Worm (Caenorhabditis elegans): ENCODE measurements around the gene B0024.3.

The B0024.3 gene

ce11 chrV:10319434-10319833 is 32.1 kb downstream of the B0024.3 start, which contains the start of gene B0024.11:
Gene B0024.11 (minus strand): TSS chrV:10319534.
- TF ChIP-seq scrt-1 (GFP tag; IDR thresholded peaks at IDR 0.05) (no peak), F13C5.2 (tag; optimal IDR thresholded peaks at IDR 0.05) (no peak), pes-1 (GFP tag; IDR thresholded peaks at IDR 0.05) (no peak), ama-1 (optimal IDR thresholded peaks at IDR 0.05) (no peak), hmbx-1 (tag; optimal IDR thresholded peaks at IDR 0.05) (no peak), tbx-37 (GFP tag; conservative IDR thresholded peaks at IDR 0.05) (no peak), tra-4 (tag; optimal IDR thresholded peaks at IDR 0.05) (no peak), sea-1 (GFP tag; conservative IDR thresholded peaks at IDR 0.05) (no peak), hmg-4 (GFP tag; optimal IDR thresholded peaks at IDR 0.05) (no peak), ceh-36 (tag; optimal IDR thresholded peaks at IDR 0.05) (no peak), hnd-1 (tag; optimal IDR thresholded peaks at IDR 0.05) (no peak)

- TF ChIP-seq ets-7 (tag; optimal IDR thresholded peaks at IDR 0.05) (no peak), B0310.2 (tag; optimal IDR thresholded peaks at IDR 0.05) (no peak), pes-1 (GFP tag; IDR thresholded peaks at IDR 0.05) (no peak), ceh-13 (GFP tag; optimal IDR thresholded peaks at IDR 0.05) (no peak), tbx-37 (GFP tag; conservative IDR thresholded peaks at IDR 0.05) (peak; percentile 41; the same call in 1 of the 2 replicates), flt-1 (GFP tag; IDR thresholded peaks at IDR 0.05) (no peak), F13C5.2 (tag; optimal IDR thresholded peaks at IDR 0.05) (no peak), aly-1 (tag; optimal IDR thresholded peaks at IDR 0.05) (peak; percentile 8)
These were observed 32.9 kb downstream of the B0024.3 start, which contains the start of the genes gna-1 and B0024.13 for ce11 chrV:10320101-10320761. Gene gna-1 (minus strand): TSS chrV:10320151. Gene B0024.13 (plus strand): TSS chrV:10320711.

ce11 chrV:10323537-10323936 is 36.2 kb downstream of the B0024.3 start:
- TF ChIP-seq ama-1 (optimal IDR thresholded peaks at IDR 0.05) = no peak

ce11 chrV:10328080-10328479 is 40.7 kb downstream of the B0024.3 start:
- no peak for TF ChIP-seq sea-1 (GFP tag; conservative IDR thresholded peaks at IDR 0.05)
- no peak for TF ChIP-seq ceh-13 (GFP tag; optimal IDR thresholded peaks at IDR 0.05)
- no peak for TF ChIP-seq tbx-37 (GFP tag; conservative IDR thresholded peaks at IDR 0.05)
- TF ChIP-seq tbx-11 (GFP tag; IDR thresholded peaks at IDR 0.05) = no peak
- TF ChIP-seq B0310.2 (tag; optimal IDR thresholded peaks at IDR 0.05) = no peak
- TF ChIP-seq scrt-1 (GFP tag; IDR thresholded peaks at IDR 0.05) = no peak
- no peak for TF ChIP-seq pes-1 (GFP tag; IDR thresholded peaks at IDR 0.05)
- no peak for TF ChIP-seq hmbx-1 (tag; optimal IDR thresholded peaks at IDR 0.05)
- TF ChIP-seq hnd-1 (tag; optimal IDR thresholded peaks at IDR 0.05) = no peak

- TF ChIP-seq F13C5.2 (tag; optimal IDR thresholded peaks at IDR 0.05) (no peak), B0310.2 (tag; optimal IDR thresholded peaks at IDR 0.05) (no peak), tbx-11 (GFP tag; IDR thresholded peaks at IDR 0.05) (no peak), pes-1 (GFP tag; IDR thresholded peaks at IDR 0.05) (no peak), tra-4 (tag; optimal IDR thresholded peaks at IDR 0.05) (no peak), scrt-1 (GFP tag; IDR thresholded peaks at IDR 0.05) (no peak), hmbx-1 (tag; optimal IDR thresholded peaks at IDR 0.05) (no peak), hnd-1 (tag; optimal IDR thresholded peaks at IDR 0.05) (no peak), sea-1 (GFP tag; conservative IDR thresholded peaks at IDR 0.05) (no peak), tbx-37 (GFP tag; conservative IDR thresholded peaks at IDR 0.05) (no peak), ceh-36 (tag; optimal IDR thresholded peaks at IDR 0.05) (no peak), ets-7 (tag; optimal IDR thresholded peaks at IDR 0.05) (no peak), flt-1 (GFP tag; IDR thresholded peaks at IDR 0.05) (no peak), aly-1 (tag; optimal IDR thresholded peaks at IDR 0.05) (no peak), ama-1 (optimal IDR thresholded peaks at IDR 0.05) (no peak), hmg-4 (GFP tag; optimal IDR thresholded peaks at IDR 0.05) (no peak)
These were observed 44.7 kb downstream of the B0024.3 start, which contains the start of gene crm-1 for ce11 chrV:10332012-10332411. Gene crm-1 (minus strand): TSS chrV:10332112.

- no peak for TF ChIP-seq ceh-13 (GFP tag; optimal IDR thresholded peaks at IDR 0.05)
These were observed 46.5 kb downstream of the B0024.3 start for ce11 chrV:10333843-10334242.

- TF ChIP-seq tbx-37 (GFP tag; conservative IDR thresholded peaks at IDR 0.05) = no peak
- no peak for TF ChIP-seq pes-1 (GFP tag; IDR thresholded peaks at IDR 0.05)
- TF ChIP-seq flt-1 (GFP tag; IDR thresholded peaks at IDR 0.05) = no peak
- no peak for TF ChIP-seq tbx-11 (GFP tag; IDR thresholded peaks at IDR 0.05)
- no peak for TF ChIP-seq aly-1 (tag; optimal IDR thresholded peaks at IDR 0.05)
- TF ChIP-seq hmg-4 (GFP tag; optimal IDR thresholded peaks at IDR 0.05) = no peak
These were observed 51.1 kb downstream of the B0024.3 start, which contains the start of gene arx-2 for ce11 chrV:10338305-10338992. Gene arx-2 (minus strand): TSS chrV:10338355.
